Fruit fly (Drosophila melanogaster) whole organism, pupa: ENCODE data around the gene Polr2C.

Source experiments
- CG10348 ChIP-seq: fragments of 200-800 bp; sonication (Bioruptor generic); IDR thresholded peaks from 2 replicates; pipeline ENCODE4 v1.3.6; 2022; ENCODE audit warnings: missing biosample characterization, missing genetic modification characterization
- CG12605 ChIP-seq: fragments of 200-800 bp; sonication (Bioruptor generic); IDR thresholded peaks from 2 replicates; pipeline ENCODE4 v1.3.6; 2022; ENCODE audit warnings: missing biosample characterization, missing genetic modification characterization
- CG13204 ChIP-seq: fragments of 200-800 bp; sonication (Bioruptor generic); optimal IDR thresholded peaks from 2 replicates; lab custom pipeline; 2018; ENCODE audit warnings: missing biosample characterization, mild to moderate bottlenecking, missing genetic modification characterization, moderate library complexity
- CG14655 ChIP-seq: fragments of 200-800 bp; sonication (Bioruptor generic); optimal IDR thresholded peaks from 3 replicates; lab custom pipeline; 2017; ENCODE audit warnings: mild to moderate bottlenecking, missing biosample characterization, missing genetic modification reagents, missing genetic modification characterization
- CG15710 ChIP-seq: fragments of 200-800 bp; sonication (Bioruptor generic); optimal IDR thresholded peaks from 2 replicates; lab custom pipeline; 2018; ENCODE audit warnings: missing biosample characterization, mild to moderate bottlenecking, missing genetic modification characterization, moderate library complexity
- CG17806 ChIP-seq: fragments of 200-800 bp; sonication (Bioruptor generic); optimal IDR thresholded peaks from 2 replicates; lab custom pipeline; 2018; ENCODE audit warnings: missing biosample characterization, mild to moderate bottlenecking, missing genetic modification characterization, moderate library complexity
- CG32121 ChIP-seq: fragments of 200-800 bp; sonication (Bioruptor generic); IDR thresholded peaks from 2 replicates; pipeline ENCODE4 v1.3.6; 2022; ENCODE audit warnings: missing biosample characterization, missing genetic modification characterization
- CG34367 ChIP-seq: fragments of 200-800 bp; sonication (Bioruptor generic); optimal IDR thresholded peaks from 2 replicates; lab custom pipeline; 2018; ENCODE audit warnings: missing biosample characterization, mild to moderate bottlenecking, missing genetic modification characterization
- CG4496 ChIP-seq: fragments of 200-800 bp; sonication (Bioruptor generic); IDR thresholded peaks from 3 replicates; pipeline ENCODE4 v1.3.6; 2022; ENCODE audit warnings: missing biosample characterization, missing genetic modification characterization
- CG8159 ChIP-seq: fragments of 200-800 bp; sonication (Bioruptor generic); optimal IDR thresholded peaks from 3 replicates; lab custom pipeline; 2018; ENCODE audit warnings: missing biosample characterization, mild to moderate bottlenecking, missing genetic modification characterization, moderate library complexity
- CG8301 ChIP-seq: fragments of 200-800 bp; sonication (Bioruptor generic); optimal IDR thresholded peaks from 2 replicates; lab custom pipeline; 2018; ENCODE audit warnings: missing biosample characterization, mild to moderate bottlenecking, missing genetic modification characterization
- CG9948 ChIP-seq: fragments of 200-800 bp; sonication (Bioruptor generic); optimal IDR thresholded peaks from 2 replicates; lab custom pipeline; 2018; ENCODE audit warnings: missing biosample characterization, mild to moderate bottlenecking, missing genetic modification characterization, moderate library complexity
- D1 ChIP-seq: fragments of 200-800 bp; sonication (Bioruptor generic); optimal IDR thresholded peaks from 2 replicates; lab custom pipeline; 2018; ENCODE audit warnings: missing biosample characterization, mild to moderate bottlenecking, missing genetic modification characterization, moderate library complexity
- EcR ChIP-seq: fragments of 200-800 bp; sonication (Bioruptor generic); optimal IDR thresholded peaks from 3 replicates; lab custom pipeline; 2019; ENCODE audit warnings: missing biosample characterization, missing genetic modification characterization, mild to moderate bottlenecking, moderate library complexity, missing genetic modification reagents
- Ets98B ChIP-seq: fragments of 200-800 bp; sonication (Bioruptor generic); IDR thresholded peaks from 2 replicates; pipeline ENCODE4 v1.3.6; 2022; ENCODE audit warnings: missing biosample characterization, missing genetic modification characterization
- Pif1A ChIP-seq: fragments of 200-800 bp; sonication (Bioruptor generic); optimal IDR thresholded peaks from 3 replicates; lab custom pipeline; 2016; ENCODE audit warnings: missing biosample characterization, missing genetic modification characterization
- Pif1B ChIP-seq: fragments of 200-800 bp; sonication (Bioruptor generic); optimal IDR thresholded peaks from 3 replicates; lab custom pipeline; 2016; ENCODE audit warnings: missing biosample characterization, missing genetic modification characterization
- Snoo ChIP-seq: fragments of 200-800 bp; sonication (Bioruptor generic); optimal IDR thresholded peaks from 3 replicates; lab custom pipeline; 2017; ENCODE audit warnings: missing biosample characterization, mild to moderate bottlenecking, missing genetic modification characterization, inconsistent platforms
- fd96Ca ChIP-seq: fragments of 200-800 bp; sonication (Bioruptor generic); IDR thresholded peaks from 3 replicates; pipeline ENCODE4 v1.3.6; 2022; ENCODE audit warnings: missing biosample characterization, missing genetic modification characterization
- gl ChIP-seq: fragments of 200-800 bp; sonication (Bioruptor generic); optimal IDR thresholded peaks from 2 replicates; lab custom pipeline; 2018; ENCODE audit warnings: missing biosample characterization, mild to moderate bottlenecking, missing genetic modification characterization
- rn ChIP-seq: fragments of 200-800 bp; sonication (Bioruptor generic); IDR thresholded peaks from 2 replicates; pipeline ENCODE4 v1.3.6; 2022; ENCODE audit warnings: missing biosample characterization, missing genetic modification characterization

The Polr2C gene

DNA sequence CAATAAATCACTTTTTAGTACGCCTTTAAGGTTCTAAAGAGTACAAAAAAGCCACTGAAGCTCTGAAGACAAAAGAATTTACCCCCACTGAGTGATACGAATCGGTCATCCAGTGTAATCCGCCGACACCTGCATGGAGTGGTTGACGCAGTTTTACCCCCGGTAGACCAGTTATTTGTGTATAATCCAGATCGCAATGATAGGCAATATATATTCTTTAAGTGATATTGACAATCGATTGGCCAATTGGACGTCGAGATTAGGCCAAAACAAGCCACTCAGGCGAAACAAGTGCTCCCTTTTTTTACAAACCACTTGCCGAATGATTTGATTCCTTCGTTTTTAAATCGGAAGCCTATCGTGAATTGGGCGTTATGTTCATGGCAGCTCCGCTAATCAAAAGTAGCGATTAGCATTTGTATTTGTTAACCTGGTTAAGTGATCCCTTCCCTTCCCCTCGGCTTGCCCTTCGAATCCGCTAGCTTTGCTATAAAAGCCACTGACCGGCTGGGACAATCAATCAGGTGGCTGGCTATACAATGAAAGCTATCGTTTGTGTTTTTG, 13.2 kb downstream of the Polr2C start, which contains the start of gene CG7916:
TSS of gene CG7916 (plus strand) at position 514 of the 564 bp plus-strand sequence.
- TF ChIP-seq CG14655 (no peak), Ets98B (GFP tag; lab: Robert Waterston, UW) (no peak)

DNA sequence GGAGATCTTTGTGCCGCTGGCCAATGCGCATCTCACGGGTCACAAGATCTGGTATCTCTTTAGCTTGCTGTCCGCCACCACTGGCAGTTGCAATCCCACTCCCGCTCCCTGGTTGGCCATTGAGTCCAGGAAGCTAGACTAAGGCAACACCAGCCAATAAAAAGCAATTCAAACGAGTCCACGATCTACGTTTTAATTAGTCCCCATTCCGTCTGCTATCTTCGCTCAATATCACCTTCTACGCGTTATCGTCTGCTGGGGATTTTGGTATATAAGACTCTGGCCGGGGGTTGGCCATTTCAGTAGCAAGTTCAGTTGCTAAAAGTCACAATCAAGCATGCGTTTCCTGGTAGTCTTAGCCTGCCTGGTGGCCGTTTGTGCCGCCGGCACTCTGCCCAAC, 14.5 kb downstream of the Polr2C start, which contains the start of gene CG7953:
TSS of gene CG7953 (plus strand) at position 301 of the 400 bp plus-strand sequence.
- TF ChIP-seq rn (GFP tag; lab: Robert Waterston, UW): no peak
- TF ChIP-seq D1 (tag; lab: Kevin White, UChicago): no peak
- no peak for TF ChIP-seq CG14655
- TF ChIP-seq CG8301 (tag; lab: Kevin White, UChicago): no peak
- no peak for TF ChIP-seq Snoo
- TF ChIP-seq, all 21 proteins: peak for 0

DNA sequence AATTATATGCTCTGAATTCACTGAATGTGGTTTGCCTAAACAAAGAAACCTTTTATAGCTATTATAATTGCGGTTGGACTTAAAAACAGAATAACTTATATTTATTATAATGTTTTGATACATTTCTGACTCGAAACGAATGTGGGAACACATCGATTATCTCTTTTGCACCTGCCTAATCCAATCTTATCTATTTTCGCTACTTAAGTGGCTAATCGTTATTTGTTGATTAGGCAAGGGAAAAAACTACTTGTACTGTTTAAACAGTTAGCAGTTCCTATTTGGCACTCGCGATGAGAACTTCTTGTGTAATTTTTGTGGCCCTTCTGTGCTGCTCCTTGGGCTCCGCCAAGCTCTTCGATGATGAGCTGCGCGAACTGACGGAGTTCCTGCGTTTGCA, 16.0 kb downstream of the Polr2C start, which contains the start of gene CG7968:
TSS of gene CG7968 (plus strand) at position 276 of the 400 bp plus-strand sequence.
- TF ChIP-seq CG8301 (tag; lab: Kevin White, UChicago) (no peak), CG10348 (no peak), gl (tag; lab: Kevin White, UChicago) (no peak), CG13204 (GFP tag; lab: Kevin White, UChicago) (no peak), CG15710 (tag; lab: Kevin White, UChicago) (no peak), fd96Ca (no peak), CG32121 (no peak), CG34367 (no peak), Pif1B (GFP tag; lab: Kevin White, UChicago) (no peak), Pif1A (GFP tag; lab: Kevin White, UChicago) (no peak), CG9948 (tag; lab: Kevin White, UChicago) (no peak), CG12605 (no peak), rn (GFP tag; lab: Robert Waterston, UW) (no peak), CG8159 (tag; lab: Kevin White, UChicago) (no peak), D1 (tag; lab: Kevin White, UChicago) (no peak), CG4496 (GFP tag; lab: Robert Waterston, UW) (no peak), Snoo (no peak)
- TF ChIP-seq, all 21 proteins: peak for 0

DNA sequence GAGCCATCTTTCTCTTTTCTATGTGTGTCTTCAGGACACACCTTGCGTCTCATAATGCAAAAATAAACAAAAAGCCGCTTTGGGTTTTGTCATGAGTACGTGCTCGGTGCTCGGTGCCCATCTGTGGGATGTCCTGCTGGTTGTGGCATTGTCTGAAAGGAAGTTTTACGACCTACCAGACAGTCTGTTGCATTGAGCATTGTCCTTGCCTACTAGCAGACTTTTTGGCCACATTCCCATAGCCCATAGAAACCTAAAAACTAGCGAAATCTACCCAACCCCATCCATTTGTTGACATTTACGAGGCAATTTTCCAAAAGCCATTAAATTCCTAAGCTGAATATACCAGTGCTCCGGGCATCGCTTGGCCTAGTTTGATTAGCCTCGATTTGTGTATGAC, 18.0 kb downstream of the Polr2C start:
- no peak for TF ChIP-seq Pif1A (GFP tag; lab: Kevin White, UChicago)
- no peak for TF ChIP-seq Pif1B (GFP tag; lab: Kevin White, UChicago)
- TF ChIP-seq CG9948 (tag; lab: Kevin White, UChicago): no peak
- no peak for TF ChIP-seq CG17806 (tag; lab: Kevin White, UChicago)
- TF ChIP-seq CG13204 (GFP tag; lab: Kevin White, UChicago): no peak
- TF ChIP-seq EcR (GFP tag; lab: Kevin White, UChicago): no peak
- TF ChIP-seq CG32121: no peak
- TF ChIP-seq CG14655: no peak
- no peak for TF ChIP-seq fd96Ca
- no peak for TF ChIP-seq CG12605
- TF ChIP-seq, all 21 proteins: peak for 0

DNA sequence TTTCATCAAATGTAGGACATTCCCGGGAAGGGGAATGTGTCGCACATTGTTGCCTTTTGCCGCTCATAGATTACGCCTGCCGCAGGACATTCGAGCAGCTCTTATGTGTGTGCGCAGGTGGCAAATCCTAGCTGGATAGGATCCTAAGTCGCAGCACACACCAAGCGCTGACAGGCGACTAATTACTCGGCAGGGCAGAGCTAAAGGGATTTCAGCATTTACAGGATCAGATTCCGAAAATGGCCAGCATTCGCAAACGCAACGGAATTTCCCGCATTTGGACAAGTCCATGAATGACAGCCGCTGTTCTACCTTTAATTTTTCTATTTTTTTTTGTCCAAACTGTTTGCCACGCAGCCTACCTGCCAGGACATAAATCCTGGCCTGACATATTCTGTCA, 34.5 kb downstream of the Polr2C start:
- TF ChIP-seq fd96Ca (no peak), CG8159 (tag; lab: Kevin White, UChicago) (no peak), CG15710 (tag; lab: Kevin White, UChicago) (no peak)

DNA sequence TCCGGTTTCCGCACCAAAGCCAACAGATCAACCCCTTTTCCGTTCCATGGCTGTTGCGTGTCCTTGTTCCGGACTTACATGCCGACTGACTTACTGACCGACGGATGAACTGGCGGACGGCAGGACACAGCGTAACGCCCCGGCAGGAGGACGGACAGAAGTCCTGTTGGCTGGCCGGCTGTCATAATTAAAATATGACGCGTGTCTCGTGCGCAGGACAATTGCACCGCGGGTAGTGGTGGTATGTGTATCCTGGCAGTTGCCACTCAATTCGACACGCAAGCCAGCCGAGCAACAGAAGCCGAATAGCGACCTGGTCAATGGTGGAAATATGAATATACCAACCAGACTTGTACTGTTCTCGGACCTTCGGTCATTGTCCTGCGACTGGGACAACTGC, 36.3 kb downstream of the Polr2C start:
- no peak for TF ChIP-seq CG12605
- no peak for TF ChIP-seq CG4496 (GFP tag; lab: Robert Waterston, UW)

DNA sequence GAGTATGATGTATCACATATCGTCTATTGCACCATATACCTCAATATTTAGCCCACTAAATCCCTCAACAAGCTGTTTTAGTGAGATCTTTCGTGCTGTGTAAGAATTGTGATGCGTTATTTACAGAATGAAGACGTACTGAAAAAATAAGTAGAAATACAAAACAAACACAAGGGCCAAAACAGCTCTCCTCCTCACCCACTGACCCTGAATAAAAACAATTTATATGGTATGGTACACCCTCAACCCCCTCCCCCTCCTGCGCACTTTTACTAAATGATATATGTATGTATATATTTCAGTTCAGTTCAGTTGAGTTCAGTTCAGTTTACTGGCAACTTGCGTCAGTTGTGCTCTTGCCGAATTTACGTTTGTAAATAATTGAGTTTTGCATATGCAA, 40.0 kb downstream of the Polr2C start:
- TF ChIP-seq EcR (GFP tag; lab: Kevin White, UChicago): no peak
- no peak for TF ChIP-seq CG14655
- TF ChIP-seq CG13204 (GFP tag; lab: Kevin White, UChicago): no peak
- TF ChIP-seq gl (tag; lab: Kevin White, UChicago): no peak
- TF ChIP-seq Snoo: no peak
- no peak for TF ChIP-seq CG32121
- TF ChIP-seq CG15710 (tag; lab: Kevin White, UChicago): no peak
- no peak for TF ChIP-seq CG4496 (GFP tag; lab: Robert Waterston, UW)

DNA sequence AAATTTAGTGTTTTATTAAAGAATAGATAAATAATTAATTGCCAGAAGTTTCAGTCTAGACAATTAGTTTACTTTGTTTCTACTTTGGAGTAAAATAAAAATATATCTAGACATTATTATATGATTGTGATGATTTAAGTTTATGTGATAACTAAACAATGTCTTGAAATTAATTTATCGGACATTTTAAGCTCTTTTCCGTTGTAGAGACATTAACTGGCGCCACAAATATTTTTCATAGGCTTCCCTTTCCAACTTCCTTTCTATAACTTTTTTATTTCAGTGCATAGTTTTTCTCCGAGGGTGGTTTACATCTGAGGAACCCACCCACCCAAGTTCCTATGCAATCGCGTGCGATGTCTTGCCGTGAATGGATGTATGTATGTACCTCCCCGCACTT, 43.6 kb downstream of the Polr2C start:
- TF ChIP-seq CG34367 (no peak), CG15710 (tag; lab: Kevin White, UChicago) (no peak), CG14655 (no peak), CG8159 (tag; lab: Kevin White, UChicago) (no peak), gl (tag; lab: Kevin White, UChicago) (no peak), CG9948 (tag; lab: Kevin White, UChicago) (no peak), CG12605 (no peak), Ets98B (GFP tag; lab: Robert Waterston, UW) (no peak), CG17806 (tag; lab: Kevin White, UChicago) (no peak), Pif1A (GFP tag; lab: Kevin White, UChicago) (no peak), fd96Ca (no peak), CG4496 (GFP tag; lab: Robert Waterston, UW) (no peak), CG32121 (no peak), CG8301 (tag; lab: Kevin White, UChicago) (no peak), Pif1B (GFP tag; lab: Kevin White, UChicago) (no peak), CG13204 (GFP tag; lab: Kevin White, UChicago) (no peak), rn (GFP tag; lab: Robert Waterston, UW) (no peak), CG10348 (no peak)
